Fruit fly (Drosophila melanogaster) whole organism, embryonic: Measurements from ENCODE around the gene TFAM.

Experiments used
- Asciz ChIP-seq: fragments of 200-800 bp; sonication (Bioruptor generic); optimal IDR thresholded peaks from 2 replicates; lab custom pipeline; 2017; ENCODE audit warnings: missing biosample characterization, mild to moderate bottlenecking, missing genetic modification characterization, missing genetic modification reagents
- Atf-2 ChIP-seq: fragments of 200-800 bp; sonication (Bioruptor generic); optimal IDR thresholded peaks from 2 replicates; lab custom pipeline; 2016; ENCODE audit warnings: missing biosample characterization, missing genetic modification characterization
- CG12071 ChIP-seq: fragments of 200-800 bp; sonication (Bioruptor generic); optimal IDR thresholded peaks from 3 replicates; lab custom pipeline; 2018; ENCODE audit warnings: missing biosample characterization, mild to moderate bottlenecking, missing genetic modification characterization
- CG12236 ChIP-seq: fragments of 200-800 bp; sonication (Bioruptor generic); optimal IDR thresholded peaks from 2 replicates; lab custom pipeline; 2016; ENCODE audit warnings: missing biosample characterization, missing genetic modification characterization
- CG12391 ChIP-seq: fragments of 200-800 bp; sonication (Bioruptor generic); optimal IDR thresholded peaks from 3 replicates; lab custom pipeline; 2018; ENCODE audit warnings: missing biosample characterization, mild to moderate bottlenecking, missing genetic modification characterization, moderate library complexity
- CG12942 ChIP-seq: fragments of 200-800 bp; sonication (Bioruptor generic); optimal IDR thresholded peaks from 3 replicates; lab custom pipeline; 2016; ENCODE audit warnings: missing biosample characterization, missing genetic modification characterization
- CG13775 ChIP-seq: fragments of 200-800 bp; sonication (Bioruptor generic); optimal IDR thresholded peaks from 3 replicates; lab custom pipeline; 2017; ENCODE audit warnings: missing biosample characterization, mild to moderate bottlenecking, missing genetic modification characterization
- CG18476 ChIP-seq: fragments of 200-800 bp; sonication (Bioruptor generic); optimal IDR thresholded peaks from 2 replicates; lab custom pipeline; 2016; ENCODE audit warnings: missing biosample characterization, mild to moderate bottlenecking, missing genetic modification characterization
- CG2712 ChIP-seq: fragments of 200-800 bp; optimal IDR thresholded peaks from 3 replicates; lab custom pipeline; 2019; ENCODE audit warnings: missing biosample characterization, mild to moderate bottlenecking, missing genetic modification characterization, moderate library complexity
- CG2889 ChIP-seq: fragments of 200-800 bp; sonication (Bioruptor generic); IDR thresholded peaks from 3 replicates; pipeline ENCODE4 v1.3.6; 2022; ENCODE audit warnings: missing biosample characterization, missing genetic modification characterization
- CG34224 ChIP-seq: fragments of 200-800 bp; sonication (Bioruptor generic); IDR thresholded peaks from 3 replicates; pipeline ENCODE4 v1.3.6; 2022; ENCODE audit warnings: missing biosample characterization, missing genetic modification characterization; ENCODE audit not compliant: partially characterized antibody
- CG4707 ChIP-seq: fragments of 200-800 bp; sonication (Bioruptor generic); optimal IDR thresholded peaks from 2 replicates; lab custom pipeline; 2018; ENCODE audit warnings: missing biosample characterization, mild to moderate bottlenecking, missing genetic modification characterization, moderate library complexity
- CG4730 ChIP-seq: fragments of 200-800 bp; sonication (Bioruptor generic); IDR thresholded peaks from 2 replicates; pipeline ENCODE4 v1.3.6; 2022; ENCODE audit warnings: missing biosample characterization, missing genetic modification characterization
- CG6175 ChIP-seq: fragments of 200-800 bp; sonication (Bioruptor generic); IDR thresholded peaks from 3 replicates; pipeline ENCODE4 v1.3.6; 2022; ENCODE audit warnings: missing biosample characterization, missing genetic modification characterization
- CG6254 ChIP-seq: fragments of 200-800 bp; sonication (Bioruptor generic); optimal IDR thresholded peaks from 3 replicates; lab custom pipeline; 2017; ENCODE audit warnings: mild to moderate bottlenecking, missing biosample characterization, missing genetic modification reagents, missing genetic modification characterization
- CG7271 ChIP-seq: fragments of 200-800 bp; sonication (Bioruptor generic); optimal IDR thresholded peaks from 2 replicates; lab custom pipeline; 2018; ENCODE audit warnings: missing biosample characterization, mild to moderate bottlenecking, missing genetic modification characterization, moderate library complexity
- CG7372 ChIP-seq: fragments of 200-800 bp; sonication (Bioruptor generic); IDR thresholded peaks from 2 replicates; pipeline ENCODE4 v1.3.6; 2022; ENCODE audit warnings: missing biosample characterization, missing genetic modification characterization
- CG9727 ChIP-seq: fragments of 200-800 bp; sonication (Bioruptor generic); optimal IDR thresholded peaks from 3 replicates; lab custom pipeline; 2017; ENCODE audit warnings: missing biosample characterization, mild to moderate bottlenecking, missing genetic modification characterization
- Dip2 ChIP-seq: fragments of 200-800 bp; sonication (Bioruptor generic); IDR thresholded peaks from 2 replicates; pipeline ENCODE4 v1.3.6; 2022; ENCODE audit warnings: missing biosample characterization, missing genetic modification characterization
- Dip3 ChIP-seq: fragments of 200-800 bp; sonication (Bioruptor generic); optimal IDR thresholded peaks from 3 replicates; lab custom pipeline; 2016; ENCODE audit warnings: missing biosample characterization, missing genetic modification characterization
- Doc3 ChIP-seq: fragments of 200-800 bp; sonication (Bioruptor generic); IDR thresholded peaks from 3 replicates; pipeline ENCODE4 v1.3.6; 2022; ENCODE audit warnings: missing biosample characterization, missing genetic modification characterization; ENCODE audit not compliant: partially characterized antibody
- ERR ChIP-seq: fragments of 200-800 bp; sonication (Bioruptor generic); optimal IDR thresholded peaks from 2 replicates; lab custom pipeline; 2016; ENCODE audit warnings: missing biosample characterization, missing genetic modification characterization
- HHEX ChIP-seq: fragments of 200-800 bp; sonication (Bioruptor generic); optimal IDR thresholded peaks from 3 replicates; lab custom pipeline; 2017; ENCODE audit warnings: missing biosample characterization, mild to moderate bottlenecking, missing genetic modification characterization, missing genetic modification reagents
- HmgD ChIP-seq: fragments of 200-800 bp; sonication (Bioruptor generic); optimal IDR thresholded peaks from 3 replicates; lab custom pipeline; 2016; ENCODE audit warnings: missing biosample characterization, missing genetic modification characterization
- Hr3 ChIP-seq: fragments of 200-800 bp; sonication (Bioruptor generic); optimal IDR thresholded peaks from 3 replicates; lab custom pipeline; 2016; ENCODE audit warnings: missing biosample characterization, missing genetic modification characterization
- Hr51 ChIP-seq, 2 experiments: fragments of 200-800 bp; sonication (Bioruptor generic); optimal IDR thresholded peaks; 2 replicates in 1 of 2; 3 replicates in 1 of 2; lab custom pipeline; 2016 to 2018; ENCODE audit warnings: missing biosample characterization in 2 of 2, missing genetic modification characterization in 2 of 2, mild to moderate bottlenecking in 1 of 2, moderate library complexity in 1 of 2
- Lpt ChIP-seq: fragments of >200 bp; optimal IDR thresholded peaks from 2 replicates; lab custom pipeline; 2018; ENCODE audit warnings: missing biosample characterization, missing genetic modification characterization
- Mes4 ChIP-seq: fragments of 200-800 bp; sonication (Bioruptor generic); optimal IDR thresholded peaks from 2 replicates; lab custom pipeline; 2016; ENCODE audit warnings: missing biosample characterization, missing genetic modification characterization
- NC2α ChIP-seq: fragments of 200-800 bp; sonication (Bioruptor generic); optimal IDR thresholded peaks from 2 replicates; lab custom pipeline; 2016; ENCODE audit warnings: missing biosample characterization, missing genetic modification characterization
- Nf-YB ChIP-seq: fragments of 200-800 bp; sonication (Bioruptor generic); optimal IDR thresholded peaks from 3 replicates; lab custom pipeline; 2019; ENCODE audit warnings: missing biosample characterization, mild to moderate bottlenecking, missing genetic modification characterization, moderate library complexity
- NfI ChIP-seq: fragments of 200-800 bp; sonication (Bioruptor generic); optimal IDR thresholded peaks from 3 replicates; lab custom pipeline; 2018; ENCODE audit warnings: missing biosample characterization, mild to moderate bottlenecking, missing genetic modification characterization, moderate library complexity
- Scr ChIP-seq: fragments of 200-800 bp; sonication (Bioruptor generic); IDR thresholded peaks from 2 replicates; pipeline ENCODE4 v1.3.6; 2022; ENCODE audit warnings: missing biosample characterization, missing genetic modification characterization; ENCODE audit not compliant: partially characterized antibody
- Sox100B ChIP-seq: fragments of 200-800 bp; sonication (Bioruptor generic); optimal IDR thresholded peaks from 3 replicates; lab custom pipeline; 2018; ENCODE audit warnings: missing biosample characterization, mild to moderate bottlenecking, missing genetic modification characterization
- Spps ChIP-seq: fragments of 200-800 bp; sonication (Bioruptor generic); optimal IDR thresholded peaks from 2 replicates; lab custom pipeline; 2018; ENCODE audit warnings: missing biosample characterization, mild to moderate bottlenecking, missing genetic modification characterization
- aop ChIP-seq: fragments of 200-800 bp; sonication (Bioruptor generic); IDR thresholded peaks from 2 replicates; pipeline ENCODE4 v1.3.6; 2022; ENCODE audit warnings: missing biosample characterization, missing genetic modification characterization
- ap ChIP-seq: fragments of 200-800 bp; sonication (Bioruptor generic); IDR thresholded peaks from 2 replicates; pipeline ENCODE4 v1.3.6; 2022; ENCODE audit warnings: missing biosample characterization, missing genetic modification characterization
- bsh ChIP-seq, 2 experiments: fragments of 200-800 bp; sonication (Bioruptor generic); optimal IDR thresholded peaks; 2 replicates each; lab custom pipeline; 2017 to 2018; ENCODE audit warnings: mild to moderate bottlenecking in 2 of 2, missing biosample characterization in 2 of 2, missing genetic modification characterization in 2 of 2, moderate library complexity in 1 of 2
- btn ChIP-seq: fragments of 200-800 bp; sonication (Bioruptor generic); optimal IDR thresholded peaks from 2 replicates; lab custom pipeline; 2016; ENCODE audit warnings: missing biosample characterization, missing genetic modification characterization
- cato ChIP-seq: fragments of 200-800 bp; sonication (Bioruptor generic); optimal IDR thresholded peaks from 2 replicates; lab custom pipeline; 2016; ENCODE audit warnings: missing biosample characterization, missing genetic modification characterization, borderline replicate concordance
- cg ChIP-seq: fragments of 200-800 bp; sonication (Bioruptor generic); optimal IDR thresholded peaks from 3 replicates; lab custom pipeline; 2019; ENCODE audit warnings: missing biosample characterization, mild to moderate bottlenecking, missing genetic modification characterization, moderate library complexity
- croc ChIP-seq: fragments of 200-800 bp; sonication (Bioruptor generic); conservative IDR thresholded peaks from 3 replicates; pipeline ENCODE4 v1.3.6; 2022; ENCODE audit warnings: missing biosample characterization, missing genetic modification characterization
- dimm ChIP-seq: fragments of 200-800 bp; sonication (Bioruptor generic); IDR thresholded peaks from 2 replicates; pipeline ENCODE4 v1.3.6; 2022; ENCODE audit warnings: missing biosample characterization, missing genetic modification characterization
- dmrt99B ChIP-seq: fragments of 200-800 bp; sonication (Bioruptor generic); optimal IDR thresholded peaks from 2 replicates; lab custom pipeline; 2018; ENCODE audit warnings: missing biosample characterization, mild to moderate bottlenecking, missing genetic modification characterization, moderate library complexity
- fru ChIP-seq: fragments of >200 bp; optimal IDR thresholded peaks from 2 replicates; lab custom pipeline; 2017
- maf-S ChIP-seq: fragments of 200-800 bp; sonication (Bioruptor generic); optimal IDR thresholded peaks from 2 replicates; lab custom pipeline; 2016; ENCODE audit warnings: missing biosample characterization, missing genetic modification characterization
- nmo ChIP-seq: fragments of 200-800 bp; sonication (Bioruptor generic); optimal IDR thresholded peaks from 2 replicates; lab custom pipeline; 2018; ENCODE audit warnings: missing biosample characterization, mild to moderate bottlenecking, missing genetic modification characterization, moderate library complexity
- otp ChIP-seq: fragments of 200-800 bp; sonication (Bioruptor generic); IDR thresholded peaks from 3 replicates; pipeline ENCODE4, ENCODE4 v1.3.6; 2022; ENCODE audit warnings: missing biosample characterization, missing genetic modification characterization
- scrt ChIP-seq: fragments of 200-800 bp; sonication (Bioruptor generic); optimal IDR thresholded peaks from 2 replicates; lab custom pipeline; 2018; ENCODE audit warnings: missing biosample characterization, mild to moderate bottlenecking, missing genetic modification characterization, moderate library complexity
- sim ChIP-seq: fragments of 200-800 bp; sonication (Bioruptor generic); IDR thresholded peaks from 2 replicates; pipeline ENCODE4 v1.3.6; 2022; ENCODE audit warnings: missing biosample characterization, missing genetic modification characterization
- unc-4 ChIP-seq: fragments of 200-800 bp; sonication (Bioruptor generic); IDR thresholded peaks from 2 replicates; pipeline ENCODE4 v1.3.6; 2022; ENCODE audit warnings: missing biosample characterization, missing genetic modification characterization; ENCODE audit not compliant: partially characterized antibody
- wor ChIP-seq: fragments of 200-800 bp; sonication (Bioruptor generic); IDR thresholded peaks from 2 replicates; pipeline ENCODE4 v1.3.6; 2022; ENCODE audit warnings: missing biosample characterization, missing genetic modification characterization

TFAM gene

dm6 chr3R:20555023-20555422, 21.8 kb downstream of the TFAM start (continued):
- TF ChIP-seq Atf-2 (GFP tag; lab: Kevin White, UChicago) (no peak), CG6254 (GFP tag; lab: Kevin White, UChicago) (no peak), HHEX (GFP tag; lab: Kevin White, UChicago) (peak; percentile 54), CG18476 (GFP tag; lab: Kevin White, UChicago) (peak; percentile 5), aop (no peak), NfI (GFP tag; lab: Kevin White, UChicago) (peak; percentile 2), ERR (GFP tag; lab: Kevin White, UChicago) (no peak), bsh (GFP tag; optimal IDR thresholded peaks at IDR 0.05; lab: Kevin White, UChicago) (no peak), scrt (GFP tag; lab: Kevin White, UChicago) (peak; percentile 70), croc (no peak; the same call in 2 of the 3 replicates), nmo (peak; percentile 64), Lpt (no peak), Spps (no peak), fru (lab: Kevin White, UChicago) (no peak), CG12236 (no peak), dmrt99B (tag; lab: Kevin White, UChicago) (peak; percentile 57), Scr (no peak), CG34224 (GFP tag; lab: Robert Waterston, UW) (no peak), CG2712 (peak; percentile 78), maf-S (GFP tag; lab: Kevin White, UChicago) (no peak), Doc3 (no peak), CG2889 (GFP tag; lab: Robert Waterston, UW) (no peak), Dip3 (GFP tag; lab: Kevin White, UChicago) (peak; percentile 74), Hr51 (GFP tag; optimal IDR thresholded peaks at IDR 0.05; lab: Kevin White, UChicago) (no peak), HmgD (no peak), CG13775 (GFP tag; lab: Kevin White, UChicago) (no peak), CG4730 (GFP tag; lab: Robert Waterston, UW) (peak; percentile 51), CG4707 (GFP tag; lab: Kevin White, UChicago) (no peak), sim (GFP tag; lab: Robert Waterston, UW) (no peak), wor (GFP tag; lab: Robert Waterston, UW) (no peak), Asciz (peak; percentile 34), otp (GFP tag; lab: Robert Waterston, UW) (no peak), cato (GFP tag; lab: Kevin White, UChicago) (no peak), Sox100B (GFP tag; lab: Kevin White, UChicago) (peak; percentile 56), CG9727 (GFP tag; lab: Kevin White, UChicago) (peak; percentile 41), CG6175 (GFP tag; lab: Robert Waterston, UW) (no peak), CG7271 (no peak), CG12391 (tag; lab: Kevin White, UChicago) (peak; percentile 2), Dip2 (GFP tag; lab: Robert Waterston, UW) (no peak), Mes4 (GFP tag; lab: Kevin White, UChicago) (no peak), cg (GFP tag; lab: Kevin White, UChicago) (no peak), Nf-YB (GFP tag; lab: Kevin White, UChicago) (no peak), ap (GFP tag; lab: Robert Waterston, UW) (0 out of 2 replicates have a peak, but pooled peaks have one; percentile 14), CG12071 (GFP tag; lab: Kevin White, UChicago) (no peak), dimm (no peak), NC2α (no peak), Hr3 (no peak), unc-4 (no peak), btn (no peak), CG7372 (GFP tag; lab: Robert Waterston, UW) (no peak), CG12942 (GFP tag; lab: Kevin White, UChicago) (no peak)
